Worm (Caenorhabditis elegans) whole organism, L4 larva: ENCODE results near the gene K12H6.9.

ENCODE experiments used
- F10B5.3 ChIP-seq: sonication (generic microtip); optimal IDR thresholded peaks from 2 replicates; lab custom pipeline; 2016; ENCODE audit warnings: mild to moderate bottlenecking, missing genetic modification characterization, missing compliant biosample characterization
- F26F4.8 ChIP-seq: fragments of 200-800 bp; sonication (Bioruptor generic); conservative IDR thresholded peaks from 2 replicates; pipeline ENCODE4 v1.3.6; 2022; ENCODE audit warnings: missing genetic modification characterization, missing compliant biosample characterization
- F44E2.7 ChIP-seq: fragments of 200-800 bp; sonication (Bioruptor generic); IDR thresholded peaks from 2 replicates; pipeline ENCODE4 v2.1.2; 2022; ENCODE audit warnings: missing genetic modification characterization, missing compliant biosample characterization
- Y105C5A.15 ChIP-seq: fragments of 200-800 bp; sonication (Bioruptor generic); IDR thresholded peaks from 2 replicates; pipeline ENCODE4 v1.3.6; 2022; ENCODE audit warnings: missing genetic modification characterization, missing compliant biosample characterization
- Y75B8A.6 ChIP-seq: fragments of 200-800 bp; sonication (Bioruptor generic); IDR thresholded peaks from 2 replicates; pipeline ENCODE4 v1.3.6; 2022; ENCODE audit warnings: missing genetic modification reagents, missing genetic modification characterization, missing compliant biosample characterization
- aha-1 ChIP-seq: fragments of 150-350 bp; peaks from one replicate; lab custom pipeline; 2014; ENCODE audit warnings: missing biosample characterization, missing genetic modification characterization
- ceh-20 ChIP-seq: fragments of 200-800 bp; sonication (Bioruptor generic); IDR thresholded peaks from 2 replicates; pipeline ENCODE4 v1.3.6; 2022; ENCODE audit warnings: missing genetic modification reagents, missing genetic modification characterization, missing compliant biosample characterization
- ceh-28 ChIP-seq: fragments of 150-350 bp; optimal IDR thresholded peaks from 2 replicates; lab custom pipeline; 2014; ENCODE audit warnings: missing biosample characterization, missing genetic modification reagents, missing genetic modification characterization
- ceh-32 ChIP-seq: sonication (generic microtip); optimal IDR thresholded peaks from 2 replicates; lab custom pipeline; 2016; ENCODE audit warnings: mild to moderate bottlenecking, missing genetic modification characterization, missing compliant biosample characterization; ENCODE audit not compliant: poor library complexity
- ceh-44 ChIP-seq: fragments of 200-800 bp; sonication (Bioruptor generic); IDR thresholded peaks from 2 replicates; pipeline ENCODE4 v1.3.6; 2022; ENCODE audit warnings: missing genetic modification reagents, missing genetic modification characterization, missing compliant biosample characterization
- ces-1 ChIP-seq: fragments of 150-350 bp; sonication (generic microtip); optimal IDR thresholded peaks from 4 replicates; lab custom pipeline; 2014; ENCODE audit warnings: missing biosample characterization, missing genetic modification reagents, missing genetic modification characterization
- ctbp-1 ChIP-seq: fragments of 200-800 bp; sonication (Bioruptor generic); IDR thresholded peaks from 2 replicates; pipeline ENCODE4 v1.3.6; 2022; ENCODE audit warnings: missing genetic modification reagents, missing genetic modification characterization, missing compliant biosample characterization
- dmd-6 ChIP-seq: fragments of 200-800 bp; sonication (Bioruptor generic); IDR thresholded peaks from 2 replicates; pipeline ENCODE4 v1.3.6; 2022; ENCODE audit warnings: missing genetic modification reagents, missing genetic modification characterization, missing compliant biosample characterization
- dmd-9 ChIP-seq: fragments of 200-800 bp; sonication (Bioruptor generic); IDR thresholded peaks from 2 replicates; pipeline ENCODE4 v1.3.6; 2022; ENCODE audit warnings: missing genetic modification reagents, missing genetic modification characterization, missing compliant biosample characterization
- hlh-11 ChIP-seq: fragments of 200-800 bp; sonication (Bioruptor generic); optimal IDR thresholded peaks from 2 replicates; lab custom pipeline; 2018; ENCODE audit warnings: mild to moderate bottlenecking, missing genetic modification characterization, missing compliant biosample characterization
- hlh-30 ChIP-seq: sonication (generic microtip); optimal IDR thresholded peaks from 2 replicates; lab custom pipeline; 2017; ENCODE audit warnings: antibody characterized with exemption, mild to moderate bottlenecking, missing genetic modification characterization, missing compliant biosample characterization; ENCODE audit not compliant: insufficient read depth
- jun-1 ChIP-seq: fragments of 150-350 bp; optimal IDR thresholded peaks from 2 replicates; lab custom pipeline; 2014; ENCODE audit warnings: missing biosample characterization, missing genetic modification reagents, missing genetic modification characterization
- lin-1 ChIP-seq: fragments of 200-800 bp; sonication (Bioruptor generic); IDR thresholded peaks from 2 replicates; pipeline ENCODE4 v1.3.6; 2022; ENCODE audit warnings: missing genetic modification reagents, missing genetic modification characterization, missing compliant biosample characterization
- lin-38 ChIP-seq: fragments of 200-800 bp; sonication (Bioruptor generic); IDR thresholded peaks from 2 replicates; pipeline ENCODE4 v1.3.6; 2022; ENCODE audit warnings: missing genetic modification reagents, missing genetic modification characterization, missing compliant biosample characterization
- mdl-1 ChIP-seq, 2 experiments: fragments of 150-350 bp in 1 of 2; sonication (generic microtip) in 1 of 2; optimal IDR thresholded peaks; 2 replicates each; lab custom pipeline; 2014 to 2017; ENCODE audit warnings: missing biosample characterization in 2 of 2, missing genetic modification characterization in 2 of 2
- mdt-29 ChIP-seq: fragments of 200-800 bp; sonication (Bioruptor generic); IDR thresholded peaks from 2 replicates; pipeline ENCODE4 v1.3.6; 2022; ENCODE audit warnings: missing genetic modification reagents, missing genetic modification characterization, missing compliant biosample characterization
- mep-1 ChIP-seq: fragments of 150-350 bp; sonication (generic microtip); optimal IDR thresholded peaks from 3 replicates; lab custom pipeline; 2014; ENCODE audit warnings: missing biosample characterization, missing genetic modification characterization
- mxl-2 ChIP-seq: fragments of 200-800 bp; sonication (Bioruptor generic); conservative IDR thresholded peaks from 2 replicates; pipeline ENCODE4 v1.3.6; 2022; ENCODE audit warnings: missing genetic modification reagents, missing genetic modification characterization, missing compliant biosample characterization
- mxl-3 ChIP-seq: fragments of 200-800 bp; sonication (Bioruptor generic); optimal IDR thresholded peaks from 2 replicates; lab custom pipeline; 2018; ENCODE audit warnings: mild to moderate bottlenecking, missing genetic modification characterization, missing compliant biosample characterization
- nhr-10 ChIP-seq: fragments of 150-350 bp; optimal IDR thresholded peaks from 2 replicates; lab custom pipeline; 2014; ENCODE audit warnings: missing biosample characterization, missing genetic modification characterization
- nhr-25 ChIP-seq: sonication (generic microtip); optimal IDR thresholded peaks from 2 replicates; lab custom pipeline; 2017; ENCODE audit warnings: missing genetic modification characterization, mild to moderate bottlenecking, missing compliant biosample characterization, antibody characterized with exemption, moderate library complexity, borderline replicate concordance; ENCODE audit not compliant: insufficient read depth
- nhr-28 ChIP-seq: fragments of 150-350 bp; optimal IDR thresholded peaks from 2 replicates; lab custom pipeline; 2014; ENCODE audit warnings: missing biosample characterization, missing genetic modification characterization
- nhr-41 ChIP-seq: fragments of 200-800 bp; sonication (Bioruptor generic); IDR thresholded peaks from 2 replicates; pipeline ENCODE4 v1.3.6; 2022; ENCODE audit warnings: missing genetic modification reagents, missing genetic modification characterization, missing compliant biosample characterization
- nhr-48 ChIP-seq: sonication (generic microtip); optimal IDR thresholded peaks from 2 replicates; lab custom pipeline; 2016; ENCODE audit warnings: mild to moderate bottlenecking, missing genetic modification characterization, missing compliant biosample characterization
- nhr-76 ChIP-seq: fragments of 150-350 bp; optimal IDR thresholded peaks from 2 replicates; lab custom pipeline; 2014; ENCODE audit warnings: missing biosample characterization, missing genetic modification characterization
- sdz-12 ChIP-seq: fragments of 200-800 bp; sonication (Bioruptor generic); optimal IDR thresholded peaks from 2 replicates; lab custom pipeline; 2018; ENCODE audit warnings: mild to moderate bottlenecking, missing genetic modification characterization, missing compliant biosample characterization
- skn-1 ChIP-seq: fragments of 150-350 bp; optimal IDR thresholded peaks from 2 replicates; lab custom pipeline; 2014; ENCODE audit warnings: missing biosample characterization, missing genetic modification characterization
- snpc-1.2 ChIP-seq: fragments of 200-800 bp; sonication (Bioruptor generic); IDR thresholded peaks from 2 replicates; pipeline ENCODE4 v1.3.6; 2022; ENCODE audit warnings: missing genetic modification reagents, missing genetic modification characterization, missing compliant biosample characterization
- spr-1 ChIP-seq: sonication (generic microtip); optimal IDR thresholded peaks from 2 replicates; lab custom pipeline; 2016; ENCODE audit warnings: mild to moderate bottlenecking, missing genetic modification characterization, missing compliant biosample characterization
- unc-62 ChIP-seq, 3 experiments: fragments of 150-350 bp in 1 of 3; sonication (generic microtip); optimal IDR thresholded peaks in 2 of 3; peaks in 1 of 3; 1 replicate in 1 of 3; 2 replicates in 2 of 3; lab custom pipeline; 2014 to 2017; ENCODE audit warnings: missing biosample characterization in 3 of 3, missing genetic modification characterization in 3 of 3, missing genetic modification reagents in 3 of 3, missing genotype in 1 of 3
- vab-7 ChIP-seq: fragments of 200-800 bp; sonication (Bioruptor generic); IDR thresholded peaks from 2 replicates; pipeline ENCODE4 v1.3.6; 2022; ENCODE audit warnings: missing genetic modification reagents, missing genetic modification characterization, missing compliant biosample characterization
- zag-1 ChIP-seq: fragments of 150-350 bp; optimal IDR thresholded peaks from 2 replicates; lab custom pipeline; 2014; ENCODE audit warnings: missing biosample characterization, missing genetic modification characterization
- zfp-2 ChIP-seq: sonication (generic microtip); optimal IDR thresholded peaks from 2 replicates; lab custom pipeline; 2016; ENCODE audit warnings: mild to moderate bottlenecking, missing genetic modification characterization, missing compliant biosample characterization
- zip-11 ChIP-seq: fragments of 200-800 bp; sonication (Bioruptor generic); IDR thresholded peaks from 2 replicates; pipeline ENCODE4 v1.3.6; 2022; ENCODE audit warnings: missing genetic modification characterization, missing compliant biosample characterization
- ztf-7 ChIP-seq: fragments of 150-350 bp; optimal IDR thresholded peaks from 2 replicates; lab custom pipeline; 2014; ENCODE audit warnings: missing biosample characterization, missing genetic modification characterization

The K12H6.9 gene

ce11 chrII:2856114-2856513, 31.9 kb downstream of the K12H6.9 start:
- TF ChIP-seq zip-11 (GFP tag; lab: Robert Waterston, UW), result no peak
- TF ChIP-seq nhr-28 (tag; lab: Kevin White, UChicago), result peak; percentile 82
- peak; percentile 36 for TF ChIP-seq hlh-11 (tag; lab: Kevin White, UChicago)
- TF ChIP-seq, all 104 proteins: peak for 2

DNA sequence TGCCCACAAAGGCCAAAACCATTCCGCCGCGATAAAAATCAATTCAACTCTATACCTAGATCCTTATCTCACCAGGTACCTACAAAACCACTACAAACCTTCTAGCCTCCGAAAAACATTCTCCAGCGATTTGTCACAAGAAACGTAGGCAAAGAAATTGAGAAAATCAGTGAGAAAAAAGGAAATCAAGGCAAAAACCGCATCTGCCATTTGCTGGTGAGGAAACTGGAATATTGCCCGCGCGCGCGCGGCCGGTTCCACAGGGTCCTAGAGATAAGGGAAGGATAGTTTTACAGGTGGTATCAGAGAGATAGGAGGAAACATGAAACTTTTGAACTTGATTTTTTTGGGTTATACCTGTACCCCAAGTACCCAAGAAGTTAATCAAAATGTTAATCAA, 33.4 kb downstream of the K12H6.9 start:
- TF ChIP-seq F44E2.7 (GFP tag; lab: Robert Waterston, UW) (no peak), nhr-41 (GFP tag; lab: Robert Waterston, UW) (peak; percentile 22; the same call in 1 of the 2 replicates), nhr-48 (tag; lab: Kevin White, UChicago) (peak; percentile 58), F10B5.3 (tag; lab: Kevin White, UChicago) (no peak), ceh-20 (GFP tag; lab: Robert Waterston, UW) (no peak), mxl-3 (GFP tag; lab: Kevin White, UChicago) (peak; percentile 4), mdl-1 (tag; optimal IDR thresholded peaks at IDR 0.05; lab: Kevin White, UChicago) (peak in 1 of 2 experiments; percentile 15), nhr-28 (tag; lab: Kevin White, UChicago) (peak; percentile 98), aha-1 (tag; lab: Kevin White, UChicago) (peak; percentile 28), hlh-11 (tag; lab: Kevin White, UChicago) (peak; percentile 40)
- TF ChIP-seq, all 104 proteins: peak for 7

DNA sequence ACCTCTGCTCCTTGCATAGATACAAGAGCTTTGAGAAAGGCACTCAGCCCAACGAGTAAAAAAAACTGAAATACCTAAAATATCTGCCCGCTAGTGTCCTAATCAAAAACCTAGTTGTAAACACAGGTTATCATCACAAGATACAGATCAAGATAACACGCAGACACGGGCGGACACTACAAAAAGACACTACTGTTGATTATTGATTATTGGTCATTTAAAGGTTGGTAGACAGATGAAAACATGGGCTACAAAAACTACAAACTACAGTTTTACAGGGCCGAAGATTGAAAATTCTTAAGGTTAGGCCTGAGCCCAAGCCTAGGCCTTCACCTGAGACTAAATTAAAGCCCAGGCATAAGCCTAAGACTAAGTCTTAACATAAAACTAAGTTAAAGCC, 34.6 kb downstream of the K12H6.9 start:
- TF ChIP-seq dmd-6 (GFP tag; lab: Robert Waterston, UW), result no peak
- no peak for TF ChIP-seq unc-62 (GFP tag; optimal IDR thresholded peaks at IDR 0.05 in 1 of 2; lab: Kevin White, UChicago)
- TF ChIP-seq unc-62 (tag; optimal IDR thresholded peaks at IDR 0.05; lab: Kevin White, UChicago), result no peak
- peak; percentile 17 for TF ChIP-seq hlh-30
- TF ChIP-seq Y75B8A.6 (GFP tag; lab: Robert Waterston, UW), result no peak
- TF ChIP-seq F26F4.8 (GFP tag; lab: Robert Waterston, UW), result no peak
- no peak for TF ChIP-seq skn-1 (tag; lab: Kevin White, UChicago)
- TF ChIP-seq snpc-1.2 (GFP tag; lab: Robert Waterston, UW), result no peak
- no peak for TF ChIP-seq zag-1 (tag; lab: Kevin White, UChicago)
- no peak for TF ChIP-seq nhr-76 (tag; lab: Kevin White, UChicago)
- TF ChIP-seq nhr-28 (tag; lab: Kevin White, UChicago), result peak; percentile 57

- TF ChIP-seq nhr-10 (tag; lab: Kevin White, UChicago) (no peak), zip-11 (GFP tag; lab: Robert Waterston, UW) (no peak), nhr-25 (tag; lab: Kevin White, UChicago) (no peak), mep-1 (no peak), Y105C5A.15 (no peak), mdt-29 (no peak), spr-1 (tag; lab: Kevin White, UChicago) (no peak), ceh-20 (GFP tag; lab: Robert Waterston, UW) (no peak), ctbp-1 (GFP tag; lab: Robert Waterston, UW) (no peak), lin-38 (no peak), zfp-2 (tag; lab: Kevin White, UChicago) (no peak), lin-1 (GFP tag; lab: Robert Waterston, UW) (no peak), dmd-6 (GFP tag; lab: Robert Waterston, UW) (no peak)
Measured at ce11 chrII:2859315-2859714, 35.1 kb downstream of the K12H6.9 start.

ce11 chrII:2859873-2860821, 35.9 kb downstream of the K12H6.9 start:
- TF ChIP-seq ces-1 (GFP tag; lab: Kevin White, UChicago) (no peak), mxl-2 (GFP tag; lab: Robert Waterston, UW) (no peak), ceh-28 (no peak), mdt-29 (peak; percentile 25; the same call in 1 of the 2 replicates), vab-7 (GFP tag; lab: Robert Waterston, UW) (peak; percentile 65), jun-1 (tag; lab: Kevin White, UChicago) (no peak), dmd-6 (GFP tag; lab: Robert Waterston, UW) (peak; percentile 31), ztf-7 (tag; lab: Kevin White, UChicago) (no peak), ceh-44 (GFP tag; lab: Robert Waterston, UW) (no peak), ceh-32 (no peak), F10B5.3 (tag; lab: Kevin White, UChicago) (no peak), F26F4.8 (GFP tag; lab: Robert Waterston, UW) (peak; percentile 53; the same call in 1 of the 2 replicates), sdz-12 (GFP tag; lab: Kevin White, UChicago) (no peak), dmd-9 (GFP tag; lab: Robert Waterston, UW) (no peak)
